Worm (Caenorhabditis elegans): ENCODE measurements around the gene F40A3.4.

- TF ChIP-seq snpc-4 (tag; optimal IDR thresholded peaks at IDR 0.05) (no peak), ceh-82 (tag; optimal IDR thresholded peaks at IDR 0.05) (no peak), unc-62 (GFP tag; optimal IDR thresholded peaks at IDR 0.05) (no peak)
Observed at ce11 chrV:7839485-7839884, 36.1 kb upstream of the F40A3.4 start, which contains the start of gene C37C3.12.
